Fruit fly (Drosophila melanogaster) whole organism, wandering third instar larva: ENCODE data around the gene Nufip.

ENCODE experiments used
- CG32264 ChIP-seq: fragments of 200-800 bp; sonication (Bioruptor generic); optimal IDR thresholded peaks from 2 replicates; lab custom pipeline; 2016; ENCODE audit warnings: missing biosample characterization, missing genetic modification characterization
- CG9705 ChIP-seq: fragments of 200-800 bp; sonication (Bioruptor generic); optimal IDR thresholded peaks from 2 replicates; lab custom pipeline; 2018; ENCODE audit warnings: missing biosample characterization, mild to moderate bottlenecking, missing genetic modification characterization
- Dfd ChIP-seq: fragments of >200 bp; optimal IDR thresholded peaks from 2 replicates; lab custom pipeline; 2017; ENCODE audit warnings: missing biosample characterization, missing genetic modification characterization
- OdsH ChIP-seq: fragments of 200-800 bp; sonication (Bioruptor generic); optimal IDR thresholded peaks from 2 replicates; lab custom pipeline; 2016; ENCODE audit warnings: missing biosample characterization, mild to moderate bottlenecking, missing genetic modification characterization

DNA sequence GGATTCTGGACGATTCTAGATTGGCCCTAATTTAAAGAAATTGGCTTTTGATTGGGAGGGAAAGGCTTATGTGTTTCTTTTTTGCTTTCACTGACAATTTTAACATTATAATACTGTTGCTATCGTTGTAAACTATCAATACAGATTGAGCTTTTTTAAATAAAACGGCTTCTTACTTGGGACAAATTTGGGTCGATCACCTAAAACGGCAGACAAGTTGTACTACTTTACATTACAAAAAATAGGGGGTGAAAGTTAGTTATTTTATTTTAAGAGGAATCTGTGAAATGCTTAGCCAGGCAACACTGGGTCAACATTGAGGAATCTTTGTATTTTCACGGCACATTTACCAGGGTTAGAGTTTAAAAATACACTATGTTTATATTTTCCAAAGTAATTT is 49.9 kb downstream of the Nufip start, which contains the start of gene Dic4:
- TF ChIP-seq CG32264 (GFP tag; lab: Kevin White, UChicago) (no peak), CG9705 (GFP tag; lab: Kevin White, UChicago) (no peak), OdsH (GFP tag; lab: Kevin White, UChicago) (no peak), Dfd (GFP tag; lab: Kevin White, UChicago) (no peak)
